1 fruit fly cellular context compared by ENCODE assay signal in the genomic region with DNA sequence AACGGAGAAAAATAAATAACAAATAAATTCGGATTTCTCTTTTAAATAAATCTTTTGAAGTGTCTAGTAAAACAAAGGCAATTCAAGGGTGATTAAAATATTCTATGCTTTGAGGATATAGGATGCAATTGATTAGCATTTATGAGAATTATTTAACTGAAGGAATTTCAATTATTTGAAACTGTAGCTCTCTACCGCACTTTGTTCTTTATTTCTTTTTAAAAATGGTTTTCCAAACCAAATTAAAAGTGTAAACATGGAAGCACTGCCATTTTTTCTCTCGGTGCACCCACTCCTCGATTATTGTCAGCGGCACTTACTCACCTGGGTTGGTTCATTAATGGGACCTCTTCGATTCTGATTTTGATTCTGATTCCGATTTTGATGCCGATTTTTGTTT.
TF ChIP-seq lines count a peak whose summit lies in the region.

No protein-coding gene starts in this region.

TF ChIP-seq in whole organism, prepupa, 60 proteins besides CTCF, POLR2A, EP300 and RAD21 (continued from another document):
- TF ChIP-seq CG11902 (GFP tag; optimal IDR thresholded peaks at IDR 0.05; lab: Kevin White, UChicago) (no peak), pdm3 (GFP tag; optimal IDR thresholded peaks at IDR 0.05; lab: Kevin White, UChicago) (peak; percentile 10), CG3919 (GFP tag; optimal IDR thresholded peaks at IDR 0.05; lab: Kevin White, UChicago) (peak; percentile 32), CG3032 (tag; optimal IDR thresholded peaks at IDR 0.05; lab: Kevin White, UChicago) (peak; percentile 39), CG9139 (GFP tag; optimal IDR thresholded peaks at IDR 0.05; lab: Kevin White, UChicago) (no peak), CG8632 (GFP tag; optimal IDR thresholded peaks at IDR 0.05; lab: Kevin White, UChicago) (no peak), Hr38 (GFP tag; optimal IDR thresholded peaks at IDR 0.05; lab: Kevin White, UChicago) (no peak), CG7368 (GFP tag; optimal IDR thresholded peaks at IDR 0.05; lab: Kevin White, UChicago) (no peak), CG8119 (GFP tag; IDR thresholded peaks at IDR 0.05; lab: Robert Waterston, UW) (no peak), Sox102F (GFP tag; optimal IDR thresholded peaks at IDR 0.05; lab: Kevin White, UChicago) (peak; percentile 42), acj6 (GFP tag; optimal IDR thresholded peaks at IDR 0.05; lab: Kevin White, UChicago) (peak; percentile 25), CG6854 (GFP tag; optimal IDR thresholded peaks at IDR 0.05; lab: Kevin White, UChicago) (no peak), dsx (GFP tag; optimal IDR thresholded peaks at IDR 0.05; lab: Kevin White, UChicago; ENCODE audit: poor library complexity, severe bottlenecking) (no peak), net (GFP tag; optimal IDR thresholded peaks at IDR 0.05; lab: Kevin White, UChicago) (peak; percentile 5), Ets21C (GFP tag; optimal IDR thresholded peaks at IDR 0.05; lab: Kevin White, UChicago) (peak; percentile 22), CG15336 (GFP tag; IDR thresholded peaks at IDR 0.05; lab: Robert Waterston, UW) (no peak), fd59A (GFP tag; optimal IDR thresholded peaks at IDR 0.05; lab: Kevin White, UChicago) (no peak), CG10631 (GFP tag; optimal IDR thresholded peaks at IDR 0.05; lab: Kevin White, UChicago) (peak; percentile 39), fd85E (GFP tag; optimal IDR thresholded peaks at IDR 0.05; lab: Kevin White, UChicago) (no peak), OdsH (GFP tag; optimal IDR thresholded peaks at IDR 0.05; lab: Kevin White, UChicago) (peak; percentile 27), salr (GFP tag; optimal IDR thresholded peaks at IDR 0.05; lab: Kevin White, UChicago) (no peak), eg (GFP tag; IDR thresholded peaks at IDR 0.05; lab: Robert Waterston, UW) (no peak), fkh (GFP tag; optimal IDR thresholded peaks at IDR 0.05; lab: Kevin White, UChicago) (no peak), CG34406 (GFP tag; optimal IDR thresholded peaks at IDR 0.05; lab: Kevin White, UChicago) (no peak), CG6808 (GFP tag; optimal IDR thresholded peaks at IDR 0.05; lab: Kevin White, UChicago) (peak; percentile 31), CG11294 (GFP tag; IDR thresholded peaks at IDR 0.05; lab: Robert Waterston, UW) (no peak), CG6792 (GFP tag; optimal IDR thresholded peaks at IDR 0.05; lab: Kevin White, UChicago) (peak; percentile 11), spab (GFP tag; optimal IDR thresholded peaks at IDR 0.05; lab: Kevin White, UChicago) (no peak), achi (GFP tag; optimal IDR thresholded peaks at IDR 0.05; lab: Kevin White, UChicago) (no peak), cyc (GFP tag; optimal IDR thresholded peaks at IDR 0.05; lab: Kevin White, UChicago) (peak; percentile 45), CG11762 (GFP tag; optimal IDR thresholded peaks at IDR 0.05; lab: Kevin White, UChicago; ENCODE audit: insufficient read depth) (no peak)
